Worm (Caenorhabditis elegans): ENCODE measurements around the gene osm-5.

DNA sequence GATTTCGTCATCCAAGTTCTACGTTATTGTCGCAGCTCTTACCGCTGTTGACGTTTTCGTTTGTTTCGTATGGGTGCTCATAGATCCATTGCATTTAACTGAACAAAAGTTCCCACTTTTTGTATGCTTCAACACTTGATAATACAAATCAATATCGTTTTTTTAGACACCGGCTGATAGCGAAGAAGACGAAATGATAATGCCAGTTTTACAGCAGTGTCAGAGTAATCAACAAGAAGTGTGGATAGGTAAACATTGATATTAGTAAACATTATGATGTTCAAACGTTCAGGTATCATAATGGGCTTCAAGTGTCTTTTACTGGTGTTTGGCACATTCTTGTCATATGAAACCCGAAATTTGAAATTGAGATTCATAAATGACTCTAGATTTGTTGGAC, 17.8 kb upstream of the osm-5 start:
- TF ChIP-seq ama-1 (optimal IDR thresholded peaks at IDR 0.05), result no peak
- TF ChIP-seq pha-4 (GFP tag; IDR thresholded peaks at IDR 0.05), result no peak
- no peak for TF ChIP-seq pha-4 (tag; optimal IDR thresholded peaks at IDR 0.05)
- TF ChIP-seq snpc-4 (tag; optimal IDR thresholded peaks at IDR 0.05), result no peak
- TF ChIP-seq fkh-10 (GFP tag; optimal IDR thresholded peaks at IDR 0.05), result no peak
- no peak for TF ChIP-seq daf-19 (GFP tag; conservative IDR thresholded peaks at IDR 0.05)
- TF ChIP-seq nhr-11 (tag; optimal IDR thresholded peaks at IDR 0.05), result no peak
- TF ChIP-seq hmg-1.1 (GFP tag; IDR thresholded peaks at IDR 0.05), result no peak
- TF ChIP-seq zfp-2 (tag; optimal IDR thresholded peaks at IDR 0.05), result no peak
- no peak for TF ChIP-seq skn-1 (tag; optimal IDR thresholded peaks at IDR 0.05)
- no peak for TF ChIP-seq dpl-1 (GFP tag; optimal IDR thresholded peaks at IDR 0.05)
- TF ChIP-seq tag-97 (GFP tag; IDR thresholded peaks at IDR 0.05), result no peak
- TF ChIP-seq mep-1 (tag; optimal IDR thresholded peaks at IDR 0.05), result no peak
- TF ChIP-seq aly-2 (tag; optimal IDR thresholded peaks at IDR 0.05), result no peak
- no peak for TF ChIP-seq unc-62 (GFP tag; optimal IDR thresholded peaks at IDR 0.05 in 1 of 2)
- TF ChIP-seq unc-62 (tag; optimal IDR thresholded peaks at IDR 0.05), result no peak
